Worm (Caenorhabditis elegans): ENCODE data around the gene K09B11.4.

DNA sequence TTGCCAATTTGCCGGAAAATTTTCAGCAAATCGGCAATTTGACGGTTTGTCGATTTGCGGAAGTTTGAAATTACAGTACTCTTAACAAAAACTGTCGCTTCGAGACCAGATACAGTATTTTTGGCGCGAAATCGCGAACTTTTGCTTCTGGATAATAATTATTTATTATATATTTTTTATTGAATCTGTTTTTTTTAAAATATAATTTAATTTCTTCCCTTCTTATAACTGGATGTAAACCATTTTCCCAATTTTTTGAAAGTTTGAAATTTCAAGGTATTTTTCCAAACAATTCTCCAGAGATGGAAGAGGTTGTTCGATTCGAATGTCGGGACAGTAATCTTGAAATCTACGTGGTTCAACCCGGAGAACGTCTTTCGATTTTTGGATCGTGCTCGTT is 7.1 kb upstream of the K09B11.4 start, which contains the start of gene nol-9:
- no peak for TF ChIP-seq dao-5 (tag; optimal IDR thresholded peaks at IDR 0.05)
- TF ChIP-seq him-1 (tag; optimal IDR thresholded peaks at IDR 0.05) = no peak

Measured in whole organism, L4/young adult.